Worm (Caenorhabditis elegans) whole organism, mixed stage, embryonic: ENCODE data around the gene C48A7.16.

Source experiments
- blmp-1 ChIP-seq: fragments of 150-350 bp; optimal IDR thresholded peaks from 2 replicates; lab custom pipeline; 2014; ENCODE audit warnings: missing biosample characterization, missing genetic modification characterization
- elt-3 ChIP-seq: fragments of 150-350 bp; optimal IDR thresholded peaks from 2 replicates; lab custom pipeline; 2014; ENCODE audit warnings: missing biosample characterization, missing genetic modification characterization
- lsy-2 ChIP-seq: fragments of 150-350 bp; optimal IDR thresholded peaks from 2 replicates; lab custom pipeline; 2014; ENCODE audit warnings: missing biosample characterization, missing genetic modification characterization
- mab-5 ChIP-seq: fragments of 150-350 bp; optimal IDR thresholded peaks from 2 replicates; lab custom pipeline; 2014; ENCODE audit warnings: missing biosample characterization, missing genetic modification characterization
- nhr-12 ChIP-seq: fragments of 150-350 bp; optimal IDR thresholded peaks from 2 replicates; lab custom pipeline; 2014; ENCODE audit warnings: missing biosample characterization, missing genetic modification characterization
- nhr-76 ChIP-seq: sonication (generic microtip); optimal IDR thresholded peaks from 2 replicates; lab custom pipeline; 2017; ENCODE audit warnings: missing biosample characterization, missing genetic modification characterization
- unc-39 ChIP-seq: fragments of 150-350 bp; optimal IDR thresholded peaks from 2 replicates; lab custom pipeline; 2014; ENCODE audit warnings: missing biosample characterization, missing genetic modification characterization
- unc-62 ChIP-seq: fragments of 150-350 bp; optimal IDR thresholded peaks from 2 replicates; lab custom pipeline; 2014; ENCODE audit warnings: missing biosample characterization, missing genetic modification reagents, missing genetic modification characterization
- ztf-11 ChIP-seq: fragments of 150-350 bp; optimal IDR thresholded peaks from 2 replicates; lab custom pipeline; 2014; ENCODE audit warnings: missing biosample characterization, missing genetic modification characterization

DNA sequence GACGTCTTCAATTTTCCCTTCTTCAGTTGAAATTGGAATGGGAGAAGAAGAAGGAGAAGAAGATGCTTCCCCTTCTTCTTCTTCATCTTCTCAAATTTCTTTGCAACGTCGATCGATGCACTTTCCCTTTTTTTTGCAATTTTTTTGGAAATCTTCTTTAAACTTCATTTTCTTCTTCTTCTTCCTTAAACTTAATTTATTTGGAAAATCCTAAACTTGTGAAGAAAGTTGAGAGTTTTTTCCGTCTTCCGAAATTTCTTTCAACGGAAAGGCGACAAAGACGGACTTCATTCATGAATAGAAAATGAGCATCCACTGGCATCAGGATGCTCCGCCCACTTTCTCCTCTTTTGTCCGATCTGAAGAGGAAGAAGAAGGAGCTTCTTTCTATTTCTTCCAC lies 8.9 kb downstream of the C48A7.16 start:
- TF ChIP-seq nhr-12 (tag; lab: Kevin White, UChicago) (no peak), lsy-2 (no peak), elt-3 (no peak), blmp-1 (tag; lab: Kevin White, UChicago) (no peak), nhr-76 (tag; lab: Kevin White, UChicago) (no peak), ztf-11 (tag; lab: Kevin White, UChicago) (no peak), mab-5 (tag; lab: Kevin White, UChicago) (no peak), unc-62 (GFP tag; lab: Kevin White, UChicago) (no peak), unc-39 (tag; lab: Kevin White, UChicago) (no peak)
